Worm (Caenorhabditis elegans) whole organism, L4 larva: ENCODE data around the gene ints-7.
A peak's percentile ranks its signal among the peaks of the same experiment; 100 is the strongest.

Experiments
- F10B5.3 ChIP-seq: sonication (generic microtip); optimal IDR thresholded peaks from 2 replicates; lab custom pipeline; 2016; ENCODE audit warnings: mild to moderate bottlenecking, missing genetic modification characterization, missing compliant biosample characterization
- F26F4.8 ChIP-seq: fragments of 200-800 bp; sonication (Bioruptor generic); conservative IDR thresholded peaks from 2 replicates; pipeline ENCODE4 v1.3.6; 2022; ENCODE audit warnings: missing genetic modification characterization, missing compliant biosample characterization
- F49E8.2 ChIP-seq: sonication (generic microtip); optimal IDR thresholded peaks from 2 replicates; lab custom pipeline; 2016; ENCODE audit warnings: missing compliant biosample characterization, mild to moderate bottlenecking, missing genetic modification characterization, borderline replicate concordance
- T20F7.1 ChIP-seq: fragments of 200-800 bp; sonication (Bioruptor generic); optimal IDR thresholded peaks from 2 replicates; lab custom pipeline; 2018; ENCODE audit warnings: mild to moderate bottlenecking, missing genetic modification characterization, missing compliant biosample characterization
- T26A8.4 ChIP-seq: fragments of 200-800 bp; sonication (Bioruptor generic); IDR thresholded peaks from 2 replicates; pipeline ENCODE4 v1.3.6; 2022; ENCODE audit warnings: missing genetic modification characterization, missing compliant biosample characterization
- Y48G9A.11 ChIP-seq: fragments of 200-800 bp; sonication (Bioruptor generic); IDR thresholded peaks from 2 replicates; pipeline ENCODE4 v1.3.6; 2022; ENCODE audit warnings: missing genetic modification reagents, missing genetic modification characterization, missing compliant biosample characterization
- Y75B8A.6 ChIP-seq: fragments of 200-800 bp; sonication (Bioruptor generic); IDR thresholded peaks from 2 replicates; pipeline ENCODE4 v1.3.6; 2022; ENCODE audit warnings: missing genetic modification reagents, missing genetic modification characterization, missing compliant biosample characterization
- aha-1 ChIP-seq: fragments of 150-350 bp; peaks from one replicate; lab custom pipeline; 2014; ENCODE audit warnings: missing biosample characterization, missing genetic modification characterization
- ama-1 ChIP-seq: fragments of 150-350 bp; optimal IDR thresholded peaks from 2 replicates; lab custom pipeline; 2014; ENCODE audit warnings: inconsistent platforms, mixed read lengths
- arid-1 ChIP-seq: fragments of 200-800 bp; sonication (Bioruptor generic); conservative IDR thresholded peaks from 2 replicates; pipeline ENCODE4 v1.3.6; 2022; ENCODE audit warnings: missing genetic modification reagents, missing genetic modification characterization, missing compliant biosample characterization
- cey-2 ChIP-seq: sonication (generic microtip); optimal IDR thresholded peaks from 3 replicates; lab custom pipeline; 2017; ENCODE audit warnings: missing genetic modification characterization, mild to moderate bottlenecking, missing compliant biosample characterization, antibody characterized with exemption, borderline replicate concordance; ENCODE audit not compliant: insufficient read depth
- daf-16 ChIP-seq, 3 experiments: sonication (generic microtip); optimal IDR thresholded peaks; 2 replicates each; lab custom pipeline; 2016 to 2017; ENCODE audit warnings: missing genetic modification characterization in 3 of 3, missing genetic modification reagents in 3 of 3, mild to moderate bottlenecking in 2 of 3, missing compliant biosample characterization in 2 of 3, missing biosample characterization in 1 of 3, moderate library complexity in 1 of 3
- dmd-6 ChIP-seq: fragments of 200-800 bp; sonication (Bioruptor generic); IDR thresholded peaks from 2 replicates; pipeline ENCODE4 v1.3.6; 2022; ENCODE audit warnings: missing genetic modification reagents, missing genetic modification characterization, missing compliant biosample characterization
- dmd-8 ChIP-seq: fragments of 200-800 bp; sonication (Bioruptor generic); IDR thresholded peaks from 2 replicates; pipeline ENCODE4 v1.3.6; 2022; ENCODE audit warnings: missing genetic modification characterization, missing compliant biosample characterization
- dpl-1 ChIP-seq: fragments of 150-350 bp; optimal IDR thresholded peaks from 2 replicates; lab custom pipeline; 2014; ENCODE audit warnings: missing biosample characterization, missing genetic modification reagents, missing genetic modification characterization
- dve-1 ChIP-seq: sonication (generic microtip); optimal IDR thresholded peaks from 2 replicates; lab custom pipeline; 2017; ENCODE audit warnings: antibody characterized with exemption, mild to moderate bottlenecking, missing genetic modification characterization, missing compliant biosample characterization; ENCODE audit not compliant: insufficient read depth
- fkh-10 ChIP-seq: fragments of 150-350 bp; optimal IDR thresholded peaks from 2 replicates; lab custom pipeline; 2014; ENCODE audit warnings: missing biosample characterization, missing genetic modification reagents, missing genetic modification characterization
- hlh-11 ChIP-seq: fragments of 200-800 bp; sonication (Bioruptor generic); optimal IDR thresholded peaks from 2 replicates; lab custom pipeline; 2018; ENCODE audit warnings: mild to moderate bottlenecking, missing genetic modification characterization, missing compliant biosample characterization
- hlh-30 ChIP-seq: sonication (generic microtip); optimal IDR thresholded peaks from 2 replicates; lab custom pipeline; 2017; ENCODE audit warnings: antibody characterized with exemption, mild to moderate bottlenecking, missing genetic modification characterization, missing compliant biosample characterization; ENCODE audit not compliant: insufficient read depth
- lim-7 ChIP-seq: fragments of 200-800 bp; sonication (Bioruptor generic); IDR thresholded peaks from 2 replicates; pipeline ENCODE4 v1.3.6; 2022; ENCODE audit warnings: missing genetic modification characterization, missing compliant biosample characterization
- lin-38 ChIP-seq: fragments of 200-800 bp; sonication (Bioruptor generic); IDR thresholded peaks from 2 replicates; pipeline ENCODE4 v1.3.6; 2022; ENCODE audit warnings: missing genetic modification reagents, missing genetic modification characterization, missing compliant biosample characterization
- lsy-2 ChIP-seq, 2 experiments: fragments of 150-350 bp in 1 of 2; sonication (generic microtip) in 1 of 2; optimal IDR thresholded peaks; 2 replicates each; lab custom pipeline; 2014 to 2017; ENCODE audit warnings: missing biosample characterization in 2 of 2, missing genetic modification characterization in 2 of 2
- mdl-1 ChIP-seq, 2 experiments: fragments of 150-350 bp in 1 of 2; sonication (generic microtip) in 1 of 2; optimal IDR thresholded peaks; 2 replicates each; lab custom pipeline; 2014 to 2017; ENCODE audit warnings: missing biosample characterization in 2 of 2, missing genetic modification characterization in 2 of 2
- mes-2 ChIP-seq: sonication (generic microtip); optimal IDR thresholded peaks from 2 replicates; lab custom pipeline; 2016; ENCODE audit warnings: missing genotype, mild to moderate bottlenecking, missing genetic modification characterization, missing compliant biosample characterization; ENCODE audit not compliant: poor library complexity, severe bottlenecking
- nhr-102 ChIP-seq: sonication (generic microtip); optimal IDR thresholded peaks from 2 replicates; lab custom pipeline; 2016; ENCODE audit warnings: mild to moderate bottlenecking, missing genetic modification characterization, moderate library complexity, missing compliant biosample characterization
- nhr-111 ChIP-seq: fragments of 200-800 bp; sonication (Bioruptor generic); optimal IDR thresholded peaks from 2 replicates; lab custom pipeline; 2018; ENCODE audit warnings: mild to moderate bottlenecking, missing genetic modification characterization, missing compliant biosample characterization
- nhr-237 ChIP-seq: sonication (generic microtip); optimal IDR thresholded peaks from 2 replicates; lab custom pipeline; 2017; ENCODE audit warnings: missing biosample characterization, missing genetic modification characterization
- nhr-28 ChIP-seq: fragments of 150-350 bp; optimal IDR thresholded peaks from 2 replicates; lab custom pipeline; 2014; ENCODE audit warnings: missing biosample characterization, missing genetic modification characterization
- nhr-41 ChIP-seq: fragments of 200-800 bp; sonication (Bioruptor generic); IDR thresholded peaks from 2 replicates; pipeline ENCODE4 v1.3.6; 2022; ENCODE audit warnings: missing genetic modification reagents, missing genetic modification characterization, missing compliant biosample characterization
- pqm-1 ChIP-seq: sonication (generic microtip); optimal IDR thresholded peaks from 2 replicates; lab custom pipeline; 2017; ENCODE audit warnings: missing biosample characterization, missing genetic modification characterization
- saeg-2 ChIP-seq: fragments of 200-800 bp; sonication (Bioruptor generic); IDR thresholded peaks from 2 replicates; pipeline ENCODE4 v1.3.6; 2022; ENCODE audit warnings: missing genetic modification reagents, missing genetic modification characterization, missing compliant biosample characterization
- sdz-12 ChIP-seq: fragments of 200-800 bp; sonication (Bioruptor generic); optimal IDR thresholded peaks from 2 replicates; lab custom pipeline; 2018; ENCODE audit warnings: mild to moderate bottlenecking, missing genetic modification characterization, missing compliant biosample characterization
- set-16 ChIP-seq: fragments of 200-800 bp; sonication (Bioruptor generic); IDR thresholded peaks from 2 replicates; pipeline ENCODE4 v1.3.6; 2022; ENCODE audit warnings: missing genetic modification reagents, missing genetic modification characterization, missing compliant biosample characterization
- tra-1 ChIP-seq: fragments of 200-800 bp; sonication (Bioruptor generic); IDR thresholded peaks from 2 replicates; pipeline ENCODE4 v1.3.6; 2022; ENCODE audit warnings: missing genetic modification reagents, missing genetic modification characterization, missing compliant biosample characterization
- unc-130 ChIP-seq: sonication (generic microtip); optimal IDR thresholded peaks from 2 replicates; lab custom pipeline; 2016; ENCODE audit warnings: missing genetic modification reagents, missing genetic modification characterization, missing compliant biosample characterization
- unc-39 ChIP-seq: sonication (generic microtip); optimal IDR thresholded peaks from 2 replicates; lab custom pipeline; 2017; ENCODE audit warnings: missing biosample characterization, missing genetic modification characterization
- unc-62 ChIP-seq, 3 experiments: fragments of 150-350 bp in 1 of 3; sonication (generic microtip); optimal IDR thresholded peaks in 2 of 3; peaks in 1 of 3; 1 replicate in 1 of 3; 2 replicates in 2 of 3; lab custom pipeline; 2014 to 2017; ENCODE audit warnings: missing biosample characterization in 3 of 3, missing genetic modification characterization in 3 of 3, missing genetic modification reagents in 3 of 3, missing genotype in 1 of 3
- vab-7 ChIP-seq: fragments of 200-800 bp; sonication (Bioruptor generic); IDR thresholded peaks from 2 replicates; pipeline ENCODE4 v1.3.6; 2022; ENCODE audit warnings: missing genetic modification reagents, missing genetic modification characterization, missing compliant biosample characterization

The ints-7 gene

ce11 chrII:11571260-11571854, 11.3 kb upstream of the ints-7 start, which contains the start of gene F54D5.3:
Gene F54D5.3 (plus strand): TSS chrII:11571805.
- peak; percentile 31 for TF ChIP-seq dve-1
- TF ChIP-seq hlh-11, result peak; percentile 47
- TF ChIP-seq Y75B8A.6 (GFP tag; lab: Robert Waterston, UW), result no peak
- TF ChIP-seq pqm-1, result peak; percentile 91
- TF ChIP-seq dmd-6 (GFP tag; lab: Robert Waterston, UW), result peak; percentile 28; the same call in 1 of the 2 replicates
- TF ChIP-seq lim-7 (GFP tag; lab: Robert Waterston, UW), result no peak
- TF ChIP-seq daf-16 (GFP tag; optimal IDR thresholded peaks at IDR 0.05; lab: Kevin White, UChicago), result no peak
- peak; percentile 33 for TF ChIP-seq daf-16 (tag; optimal IDR thresholded peaks at IDR 0.05; lab: Kevin White, UChicago)
- peak in 1 of 2 experiments; percentile 66 for TF ChIP-seq unc-62 (GFP tag; optimal IDR thresholded peaks at IDR 0.05 in 1 of 2; lab: Kevin White, UChicago)
- no peak for TF ChIP-seq unc-62 (tag; optimal IDR thresholded peaks at IDR 0.05; lab: Kevin White, UChicago)
- TF ChIP-seq nhr-28 (tag; lab: Kevin White, UChicago), result peak; percentile 54

ce11 chrII:11572944-11573343, 9.7 kb upstream of the ints-7 start, which contains the start of gene F54D5.2:
Gene F54D5.2 (plus strand): TSS chrII:11573180.
- TF ChIP-seq hlh-30 (tag; lab: Kevin White, UChicago), result no peak
- peak; percentile 72 for TF ChIP-seq aha-1 (tag; lab: Kevin White, UChicago)

ce11 chrII:11577397-11577796, 5.3 kb upstream of the ints-7 start, which contains the start of gene pcs-1:
Gene pcs-1 (minus strand): TSS chrII:11577740.
- peak; percentile 50 for TF ChIP-seq pqm-1
- no peak for TF ChIP-seq daf-16 (GFP tag; optimal IDR thresholded peaks at IDR 0.05; lab: Kevin White, UChicago)
- TF ChIP-seq daf-16 (tag; optimal IDR thresholded peaks at IDR 0.05; lab: Kevin White, UChicago), result peak; percentile 4
- TF ChIP-seq lsy-2 (tag; optimal IDR thresholded peaks at IDR 0.05; lab: Kevin White, UChicago), result peak in 1 of 2 experiments; percentile 23
- no peak for TF ChIP-seq arid-1
- TF ChIP-seq tra-1 (GFP tag; lab: Robert Waterston, UW), result no peak
- TF ChIP-seq dpl-1, result no peak
- peak; percentile 8 for TF ChIP-seq nhr-28 (tag; lab: Kevin White, UChicago)
- TF ChIP-seq unc-39, result no peak
- TF ChIP-seq sdz-12 (GFP tag; lab: Kevin White, UChicago), result no peak
- no peak for TF ChIP-seq F10B5.3 (tag; lab: Kevin White, UChicago)
- TF ChIP-seq T20F7.1 (GFP tag; lab: Kevin White, UChicago), result no peak
- TF ChIP-seq, all 104 proteins: peak for 4

- TF ChIP-seq arid-1 (no peak), Y48G9A.11 (GFP tag; lab: Robert Waterston, UW) (0 out of 2 replicates have a peak, but pooled peaks have one; percentile 61), nhr-102 (tag; lab: Kevin White, UChicago) (no peak), lin-38 (GFP tag; lab: Robert Waterston, UW) (peak; percentile 69), unc-130 (GFP tag; lab: Kevin White, UChicago) (peak; percentile 72), F49E8.2 (tag; lab: Kevin White, UChicago) (peak; percentile 56), T26A8.4 (no peak)
These were observed 4.8 kb upstream of the ints-7 start for ce11 chrII:11577861-11578260.

- no peak for TF ChIP-seq arid-1
- peak; percentile 65 for TF ChIP-seq dpl-1
- peak; percentile 18 for TF ChIP-seq fkh-10
- TF ChIP-seq dmd-8 (GFP tag; lab: Robert Waterston, UW), result no peak
- TF ChIP-seq nhr-28 (tag; lab: Kevin White, UChicago), result peak; percentile 13
- TF ChIP-seq nhr-237 (tag; lab: Kevin White, UChicago), result no peak
- TF ChIP-seq nhr-111 (GFP tag; lab: Kevin White, UChicago), result no peak
- no peak for TF ChIP-seq mdl-1 (tag; optimal IDR thresholded peaks at IDR 0.05; lab: Kevin White, UChicago)
- TF ChIP-seq mes-2 (tag; lab: Kevin White, UChicago), result peak; percentile 83
- TF ChIP-seq nhr-41 (GFP tag; lab: Robert Waterston, UW), result no peak
- no peak for TF ChIP-seq hlh-30 (tag; lab: Kevin White, UChicago)
- TF ChIP-seq vab-7 (GFP tag; lab: Robert Waterston, UW), result no peak
- TF ChIP-seq unc-39, result no peak
- TF ChIP-seq set-16 (GFP tag; lab: Robert Waterston, UW), result no peak
- TF ChIP-seq aha-1 (tag; lab: Kevin White, UChicago), result peak; percentile 56
- no peak for TF ChIP-seq T26A8.4
- TF ChIP-seq saeg-2 (GFP tag; lab: Robert Waterston, UW), result no peak
- TF ChIP-seq F26F4.8 (GFP tag; lab: Robert Waterston, UW), result no peak
- TF ChIP-seq lsy-2 (tag; optimal IDR thresholded peaks at IDR 0.05; lab: Kevin White, UChicago), result no peak
- TF ChIP-seq daf-16 (GFP tag; optimal IDR thresholded peaks at IDR 0.05; lab: Kevin White, UChicago), result no peak
- peak; percentile 16 for TF ChIP-seq daf-16 (tag; optimal IDR thresholded peaks at IDR 0.05; lab: Kevin White, UChicago)
- no peak for TF ChIP-seq tra-1 (GFP tag; lab: Robert Waterston, UW)
- no peak for TF ChIP-seq cey-2 (tag; lab: Kevin White, UChicago)
- peak; percentile 27 for TF ChIP-seq dve-1
- TF ChIP-seq ama-1 (lab: Kevin White, UChicago), result no peak
These were observed 4.3 kb upstream of the ints-7 start, which contains the start of gene smc-6 for ce11 chrII:11578327-11578726. Gene smc-6 (plus strand): TSS chrII:11578716.
